Worm (Caenorhabditis elegans) whole organism, young adult: ENCODE results near the gene Y94A7B.11.

ENCODE experiments used
- B0261.1 ChIP-seq: sonication (generic microtip); optimal IDR thresholded peaks from 2 replicates; lab custom pipeline; 2016; ENCODE audit warnings: mild to moderate bottlenecking, missing genetic modification characterization, moderate library complexity, missing compliant biosample characterization
- C17E4.6 ChIP-seq: fragments of 200-800 bp; sonication (Bioruptor generic); IDR thresholded peaks from 2 replicates; pipeline ENCODE4 v1.3.6; 2022; ENCODE audit warnings: missing genetic modification reagents, missing genetic modification characterization, missing compliant biosample characterization
- F23B12.7 ChIP-seq: sonication (generic microtip); optimal IDR thresholded peaks from 2 replicates; lab custom pipeline; 2017; ENCODE audit warnings: missing genetic modification characterization, mild to moderate bottlenecking, missing compliant biosample characterization, antibody characterized with exemption, moderate library complexity; ENCODE audit not compliant: insufficient read depth
- F37B4.10 ChIP-seq: fragments of 200-800 bp; sonication (Bioruptor generic); IDR thresholded peaks from 2 replicates; pipeline ENCODE4 v1.3.6; 2022; ENCODE audit warnings: missing genetic modification characterization, missing compliant biosample characterization
- F49E8.2 ChIP-seq: sonication (generic microtip); optimal IDR thresholded peaks from 3 replicates; lab custom pipeline; 2017; ENCODE audit warnings: missing genetic modification characterization, mild to moderate bottlenecking, missing compliant biosample characterization, antibody characterized with exemption, moderate library complexity; ENCODE audit not compliant: insufficient read depth
- F55B11.4 ChIP-seq: sonication (generic microtip); optimal IDR thresholded peaks from 2 replicates; lab custom pipeline; 2016; ENCODE audit warnings: missing compliant biosample characterization, missing genetic modification characterization, borderline replicate concordance; ENCODE audit not compliant: insufficient read depth
- F57C9.4 ChIP-seq: sonication (generic microtip); optimal IDR thresholded peaks from 2 replicates; lab custom pipeline; 2017; ENCODE audit warnings: mild to moderate bottlenecking, missing genetic modification characterization, missing compliant biosample characterization
- K12H6.12 ChIP-seq: fragments of 200-800 bp; sonication (Bioruptor generic); optimal IDR thresholded peaks from 2 replicates; lab custom pipeline; 2018; ENCODE audit warnings: mild to moderate bottlenecking, missing genetic modification characterization, missing compliant biosample characterization
- T26A5.8 ChIP-seq: sonication (generic microtip); optimal IDR thresholded peaks from 2 replicates; lab custom pipeline; 2016; ENCODE audit warnings: missing genetic modification characterization, missing compliant biosample characterization
- Y53F4B.3 ChIP-seq: fragments of 200-800 bp; sonication (Bioruptor generic); IDR thresholded peaks from 2 replicates; pipeline ENCODE4 v1.3.6; 2022; ENCODE audit warnings: missing genetic modification reagents, missing genetic modification characterization, missing compliant biosample characterization
- Y67H2A.10 ChIP-seq: fragments of 200-800 bp; sonication (Bioruptor generic); conservative IDR thresholded peaks from 2 replicates; pipeline ENCODE4 v1.3.6; 2022; ENCODE audit warnings: missing genetic modification reagents, missing genetic modification characterization, missing compliant biosample characterization
- ZK185.1 ChIP-seq: sonication (generic microtip); optimal IDR thresholded peaks from 2 replicates; lab custom pipeline; 2016; ENCODE audit warnings: mild to moderate bottlenecking, missing genetic modification characterization, missing compliant biosample characterization; ENCODE audit not compliant: poor library complexity, severe bottlenecking
- aptf-2 ChIP-seq: fragments of 200-800 bp; sonication (Bioruptor generic); conservative IDR thresholded peaks from 2 replicates; pipeline ENCODE4 v1.3.6; 2022; ENCODE audit warnings: missing genetic modification reagents, missing genetic modification characterization, missing compliant biosample characterization
- cebp-1 ChIP-seq, 2 experiments: fragments of 200-800 bp in 1 of 2; sonication (Bioruptor generic) in 1 of 2; sonication (generic microtip) in 1 of 2; IDR thresholded peaks in 1 of 2; optimal IDR thresholded peaks in 1 of 2; 2 replicates each; pipeline versions ENCODE4 v1.3.6 to Lab custom; 2017 to 2022; ENCODE audit warnings: missing compliant biosample characterization in 2 of 2, missing genetic modification characterization in 2 of 2, mild to moderate bottlenecking in 1 of 2, missing genetic modification reagents in 1 of 2, moderate library complexity in 1 of 2
- efl-1 ChIP-seq: fragments of 150-350 bp; optimal IDR thresholded peaks from 2 replicates; lab custom pipeline; 2014; ENCODE audit warnings: missing biosample characterization, missing genetic modification reagents, missing genetic modification characterization
- egl-18 ChIP-seq: fragments of 200-800 bp; sonication (Bioruptor generic); IDR thresholded peaks from 2 replicates; pipeline ENCODE4 v1.3.6; 2022; ENCODE audit warnings: missing genetic modification reagents, missing genetic modification characterization, missing compliant biosample characterization
- egl-44 ChIP-seq: fragments of 200-800 bp; sonication (Bioruptor generic); IDR thresholded peaks from 2 replicates; pipeline ENCODE4 v1.3.6; 2022; ENCODE audit warnings: missing genetic modification reagents, missing genetic modification characterization, missing compliant biosample characterization
- gei-17 ChIP-seq: fragments of 200-800 bp; sonication (Bioruptor generic); optimal IDR thresholded peaks from 2 replicates; lab custom pipeline; 2018; ENCODE audit warnings: mild to moderate bottlenecking, missing genetic modification characterization, missing compliant biosample characterization
- hlh-12 ChIP-seq: sonication (generic microtip); optimal IDR thresholded peaks from 2 replicates; lab custom pipeline; 2016; ENCODE audit warnings: missing genetic modification characterization, missing compliant biosample characterization
- hmg-1.2 ChIP-seq: fragments of 200-800 bp; sonication (Bioruptor generic); IDR thresholded peaks from 2 replicates; pipeline ENCODE4 v1.3.6; 2022; ENCODE audit warnings: missing genetic modification reagents, missing genetic modification characterization, missing compliant biosample characterization
- hmg-20 ChIP-seq: fragments of 200-800 bp; sonication (Bioruptor generic); IDR thresholded peaks from 2 replicates; pipeline ENCODE4 v1.3.6; 2022; ENCODE audit warnings: missing genetic modification reagents, missing genetic modification characterization, missing compliant biosample characterization
- let-526 ChIP-seq: fragments of 200-800 bp; sonication (Bioruptor generic); IDR thresholded peaks from 2 replicates; pipeline ENCODE4 v1.3.6; 2022; ENCODE audit warnings: missing genetic modification reagents, missing genetic modification characterization, missing compliant biosample characterization
- let-607 ChIP-seq, 2 experiments: fragments of 200-800 bp in 1 of 2; sonication (Bioruptor generic) in 1 of 2; sonication (generic microtip) in 1 of 2; optimal IDR thresholded peaks; 2 replicates each; lab custom pipeline; 2016 to 2018; ENCODE audit warnings: mild to moderate bottlenecking in 2 of 2, missing compliant biosample characterization in 2 of 2, missing genetic modification characterization in 2 of 2, moderate library complexity in 2 of 2, missing genotype in 1 of 2
- lin-26 ChIP-seq: fragments of 200-800 bp; sonication (Bioruptor generic); IDR thresholded peaks from 2 replicates; pipeline ENCODE4 v1.3.6; 2022; ENCODE audit warnings: missing genetic modification reagents, missing genetic modification characterization, missing compliant biosample characterization
- lin-40 ChIP-seq: sonication (generic microtip); optimal IDR thresholded peaks from 2 replicates; lab custom pipeline; 2016; ENCODE audit warnings: missing genetic modification characterization, mild to moderate bottlenecking, missing compliant biosample characterization, missing genotype, missing genetic modification reagents
- lir-1 ChIP-seq: fragments of 200-800 bp; sonication (Bioruptor generic); conservative IDR thresholded peaks from 2 replicates; pipeline ENCODE4 v1.3.6; 2022; ENCODE audit warnings: missing genetic modification reagents, missing genetic modification characterization, missing compliant biosample characterization
- lsy-27 ChIP-seq: sonication (generic microtip); optimal IDR thresholded peaks from 2 replicates; lab custom pipeline; 2017; ENCODE audit warnings: missing genetic modification characterization, mild to moderate bottlenecking, missing compliant biosample characterization, antibody characterized with exemption, missing genotype, borderline replicate concordance; ENCODE audit not compliant: insufficient read depth
- madf-6 ChIP-seq: fragments of 200-800 bp; sonication (Bioruptor generic); IDR thresholded peaks from 2 replicates; pipeline ENCODE4 v1.3.6; 2022; ENCODE audit warnings: missing genetic modification reagents, missing genetic modification characterization, missing compliant biosample characterization
- mcd-1 ChIP-seq: fragments of 200-800 bp; sonication (Bioruptor generic); IDR thresholded peaks from 2 replicates; pipeline ENCODE4 v1.3.6; 2022; ENCODE audit warnings: missing genetic modification reagents, missing genetic modification characterization, missing compliant biosample characterization
- nfya-2 ChIP-seq: fragments of 200-800 bp; sonication (Bioruptor generic); IDR thresholded peaks from 2 replicates; pipeline ENCODE4 v1.3.6; 2022; ENCODE audit warnings: missing genetic modification reagents, missing genetic modification characterization, missing compliant biosample characterization
- pha-4 ChIP-seq: fragments of 150-350 bp; sonication (generic microtip); optimal IDR thresholded peaks from 2 replicates; lab custom pipeline; 2014; ENCODE audit warnings: missing biosample characterization, missing genetic modification reagents, missing genetic modification characterization
- rcor-1 ChIP-seq: fragments of 200-800 bp; sonication (Bioruptor generic); IDR thresholded peaks from 2 replicates; pipeline ENCODE4 v1.3.6; 2022; ENCODE audit warnings: missing genetic modification reagents, missing genetic modification characterization, missing compliant biosample characterization
- rec-8 ChIP-seq, 2 experiments: sonication (generic microtip); optimal IDR thresholded peaks; 2 replicates each; lab custom pipeline; 2016; ENCODE audit warnings: mild to moderate bottlenecking in 2 of 2, missing genetic modification characterization in 2 of 2, missing genetic modification reagents in 2 of 2, missing genotype in 2 of 2, missing biosample characterization in 1 of 2, missing compliant biosample characterization in 1 of 2, moderate library complexity in 1 of 2
- repo-1 ChIP-seq: sonication (generic microtip); optimal IDR thresholded peaks from 2 replicates; lab custom pipeline; 2017; ENCODE audit warnings: mild to moderate bottlenecking, missing genetic modification characterization, missing compliant biosample characterization
- rpc-1 ChIP-seq, 2 experiments: fragments of 150-350 bp in 1 of 2; sonication (generic microtip) in 1 of 2; optimal IDR thresholded peaks; 2 replicates each; lab custom pipeline; 2014 to 2018; ENCODE audit warnings: missing biosample characterization in 1 of 2, missing genetic modification characterization in 1 of 2, missing genetic modification reagents in 1 of 2, missing genotype in 1 of 2
- sea-2 ChIP-seq: fragments of 200-800 bp; sonication (Bioruptor generic); IDR thresholded peaks from 2 replicates; pipeline ENCODE4 v1.3.6; 2022; ENCODE audit warnings: missing genetic modification characterization, missing compliant biosample characterization
- snpc-3.4 ChIP-seq: sonication (generic microtip); optimal IDR thresholded peaks from 2 replicates; lab custom pipeline; 2017; ENCODE audit warnings: missing genetic modification characterization, mild to moderate bottlenecking, missing compliant biosample characterization, antibody characterized with exemption, moderate library complexity, missing genotype, missing genetic modification reagents
- snpc-4 ChIP-seq, 5 experiments: fragments of 150-350 bp in 1 of 5; sonication (generic microtip) in 4 of 5; optimal IDR thresholded peaks; 2 replicates each; lab custom pipeline; 2014 to 2018; ENCODE audit warnings: missing genetic modification characterization in 5 of 5, missing biosample characterization in 3 of 5, antibody characterized with exemption in 2 of 5, mild to moderate bottlenecking in 2 of 5, missing compliant biosample characterization in 2 of 5, missing genotype in 2 of 5, moderate library complexity in 2 of 5, missing genetic modification reagents in 1 of 5
- sptf-2 ChIP-seq: fragments of 200-800 bp; sonication (Bioruptor generic); optimal IDR thresholded peaks from 2 replicates; lab custom pipeline; 2018; ENCODE audit warnings: mild to moderate bottlenecking, missing genetic modification characterization, missing compliant biosample characterization
- tbp1 ChIP-seq: fragments of 200-800 bp; sonication (Bioruptor generic); optimal IDR thresholded peaks from 2 replicates; lab custom pipeline; 2018; ENCODE audit warnings: mild to moderate bottlenecking, missing genetic modification characterization, missing compliant biosample characterization
- zim-3 ChIP-seq: sonication (generic microtip); optimal IDR thresholded peaks from 2 replicates; lab custom pipeline; 2017; ENCODE audit warnings: mild to moderate bottlenecking, missing genetic modification characterization, moderate library complexity, missing compliant biosample characterization
- ztf-25 ChIP-seq: fragments of 200-800 bp; sonication (Bioruptor generic); IDR thresholded peaks from 2 replicates; pipeline ENCODE4 v1.3.6; 2022; ENCODE audit warnings: missing genetic modification reagents, missing genetic modification characterization, missing compliant biosample characterization
- ztf-28 ChIP-seq: fragments of 200-800 bp; sonication (Bioruptor generic); IDR thresholded peaks from 2 replicates; pipeline ENCODE4 v1.3.6; 2022; ENCODE audit warnings: missing genetic modification reagents, missing genetic modification characterization, missing compliant biosample characterization

Gene Y94A7B.11

ce11 chrV:17773108-17773507 lies 29.3 kb downstream of the Y94A7B.11 start, which contains the start of gene sre-21:
Gene sre-21, minus strand, starts transcription at chrV:17773208.
- TF ChIP-seq gei-17 (GFP tag; lab: Kevin White, UChicago) (no peak), ztf-28 (no peak), snpc-3.4 (tag; lab: Kevin White, UChicago) (no peak), C17E4.6 (GFP tag; lab: Robert Waterston, UW) (no peak), madf-6 (no peak), hmg-1.2 (GFP tag; lab: Robert Waterston, UW) (no peak), rpc-1 (optimal IDR thresholded peaks at IDR 0.05; lab: Kevin White, UChicago) (no peak), rpc-1 (tag; optimal IDR thresholded peaks at IDR 0.05; lab: Kevin White, UChicago) (no peak), let-607 (tag; optimal IDR thresholded peaks at IDR 0.05; lab: Kevin White, UChicago) (no peak), efl-1 (GFP tag; lab: Kevin White, UChicago) (no peak), Y67H2A.10 (no peak), repo-1 (tag; lab: Kevin White, UChicago) (no peak), pha-4 (tag; lab: Kevin White, UChicago) (no peak), egl-44 (GFP tag; lab: Robert Waterston, UW) (no peak), T26A5.8 (no peak), F23B12.7 (tag; lab: Kevin White, UChicago) (no peak), Y53F4B.3 (GFP tag; lab: Robert Waterston, UW) (no peak), hlh-12 (tag; lab: Kevin White, UChicago) (no peak), F57C9.4 (tag; lab: Kevin White, UChicago) (no peak), F37B4.10 (no peak)
- TF ChIP-seq, all 124 proteins: peak for 0

ce11 chrV:17767768-17768167 lies 34.7 kb downstream of the Y94A7B.11 start:
- TF ChIP-seq rcor-1 (GFP tag; lab: Robert Waterston, UW): no peak
- TF ChIP-seq B0261.1: peak; percentile 29
- peak; percentile 74 for TF ChIP-seq tbp1 (GFP tag; lab: Kevin White, UChicago)
- TF ChIP-seq sptf-2: no peak
- no peak for TF ChIP-seq egl-18 (GFP tag; lab: Robert Waterston, UW)
- TF ChIP-seq hmg-1.2 (GFP tag; lab: Robert Waterston, UW): no peak
- TF ChIP-seq rpc-1 (optimal IDR thresholded peaks at IDR 0.05; lab: Kevin White, UChicago): no peak
- TF ChIP-seq rpc-1 (tag; optimal IDR thresholded peaks at IDR 0.05; lab: Kevin White, UChicago): peak; percentile 61
- 0 out of 2 replicates have a peak, but pooled peaks have one; percentile 32 for TF ChIP-seq lin-26 (GFP tag; lab: Robert Waterston, UW)

ce11 chrV:17767249-17767648 lies 35.2 kb downstream of the Y94A7B.11 start, which contains the start of gene srh-284:
Gene srh-284, plus strand, starts transcription at chrV:17767549.
- TF ChIP-seq zim-3 (tag; lab: Kevin White, UChicago) (no peak), lir-1 (GFP tag; lab: Robert Waterston, UW) (no peak), F55B11.4 (no peak), F49E8.2 (tag; lab: Kevin White, UChicago) (no peak), aptf-2 (no peak), mcd-1 (GFP tag; lab: Robert Waterston, UW) (no peak), nfya-2 (GFP tag; lab: Robert Waterston, UW) (no peak), sea-2 (GFP tag; lab: Robert Waterston, UW) (no peak), cebp-1 (GFP tag; IDR thresholded peaks at IDR 0.05; lab: Robert Waterston, UW) (no peak), cebp-1 (tag; optimal IDR thresholded peaks at IDR 0.05; lab: Kevin White, UChicago) (no peak), lsy-27 (tag; lab: Kevin White, UChicago) (no peak), snpc-4 (GFP tag; optimal IDR thresholded peaks at IDR 0.05; lab: Kevin White, UChicago) (no peak), snpc-4 (tag; optimal IDR thresholded peaks at IDR 0.05; lab: Kevin White, UChicago) (no peak), ZK185.1 (tag; lab: Kevin White, UChicago) (no peak), lin-40 (no peak), rpc-1 (optimal IDR thresholded peaks at IDR 0.05; lab: Kevin White, UChicago) (no peak), rpc-1 (tag; optimal IDR thresholded peaks at IDR 0.05; lab: Kevin White, UChicago) (no peak), let-526 (GFP tag; lab: Robert Waterston, UW) (no peak), ztf-25 (GFP tag; lab: Robert Waterston, UW) (no peak), K12H6.12 (tag; lab: Kevin White, UChicago) (no peak), rec-8 (tag; optimal IDR thresholded peaks at IDR 0.05; lab: Kevin White, UChicago) (no peak), hmg-20 (GFP tag; lab: Robert Waterston, UW) (no peak)
- TF ChIP-seq, all 124 proteins: peak for 0
